Worm (Caenorhabditis elegans) whole organism, L3 larva: Measurements from ENCODE around the gene fbxa-108.

ENCODE experiments used
- R02D3.7 ChIP-seq: fragments of 150-350 bp; optimal IDR thresholded peaks from 2 replicates; lab custom pipeline; 2014; ENCODE audit warnings: missing biosample characterization, missing genetic modification characterization
- ama-1 ChIP-seq: fragments of 150-350 bp; optimal IDR thresholded peaks from 2 replicates; lab custom pipeline; 2018
- egl-27 ChIP-seq: sonication (generic microtip); optimal IDR thresholded peaks from 4 replicates; lab custom pipeline; 2017; ENCODE audit warnings: missing biosample characterization, missing genetic modification reagents, missing genetic modification characterization
- elt-2 ChIP-seq: sonication (generic microtip); optimal IDR thresholded peaks from 2 replicates; lab custom pipeline; 2016; ENCODE audit warnings: missing genetic modification reagents, mild to moderate bottlenecking, missing genetic modification characterization, missing compliant biosample characterization
- nhr-11 ChIP-seq: fragments of 150-350 bp; optimal IDR thresholded peaks from 2 replicates; lab custom pipeline; 2014; ENCODE audit warnings: missing biosample characterization, missing genetic modification characterization
- nhr-12 ChIP-seq: fragments of 150-350 bp; optimal IDR thresholded peaks from 2 replicates; lab custom pipeline; 2014; ENCODE audit warnings: missing biosample characterization, missing genetic modification characterization
- nhr-77 ChIP-seq: fragments of 150-350 bp; optimal IDR thresholded peaks from 2 replicates; lab custom pipeline; 2014; ENCODE audit warnings: missing biosample characterization, missing genetic modification characterization
- pha-4 ChIP-seq: fragments of 150-350 bp; optimal IDR thresholded peaks from 2 replicates; lab custom pipeline; 2014; ENCODE audit warnings: missing biosample characterization, missing genetic modification reagents, missing genetic modification characterization
- snpc-4 ChIP-seq: fragments of 150-350 bp; optimal IDR thresholded peaks from 2 replicates; lab custom pipeline; 2014; ENCODE audit warnings: missing biosample characterization, missing genetic modification characterization
- ztf-11 ChIP-seq: fragments of 150-350 bp; optimal IDR thresholded peaks from 2 replicates; lab custom pipeline; 2014; ENCODE audit warnings: missing biosample characterization, missing genetic modification characterization

- TF ChIP-seq snpc-4 (tag; lab: Kevin White, UChicago) (no peak), R02D3.7 (tag; lab: Kevin White, UChicago) (no peak), egl-27 (tag; lab: Kevin White, UChicago) (no peak), pha-4 (no peak), ztf-11 (tag; lab: Kevin White, UChicago) (no peak), elt-2 (tag; lab: Kevin White, UChicago) (no peak), nhr-77 (tag; lab: Kevin White, UChicago) (no peak), nhr-11 (no peak), ama-1 (no peak), nhr-12 (tag; lab: Kevin White, UChicago) (no peak)
Measured at ce11 chrV:17676553-17676952, 17.4 kb upstream of the fbxa-108 start, which contains the start of gene str-92.
